Worm (Caenorhabditis elegans) whole organism, L2 larva: ENCODE measurements around the gene pdf-1.

Experiments
- C34F6.9 ChIP-seq: fragments of 150-350 bp; optimal IDR thresholded peaks from 2 replicates; lab custom pipeline; 2014; ENCODE audit warnings: missing biosample characterization, missing genetic modification characterization
- R02D3.7 ChIP-seq: fragments of 150-350 bp; optimal IDR thresholded peaks from 2 replicates; lab custom pipeline; 2014; ENCODE audit warnings: missing biosample characterization, missing genetic modification characterization
- Y55F3AM.14 ChIP-seq: fragments of 200-800 bp; sonication (Bioruptor generic); optimal IDR thresholded peaks from 2 replicates; lab custom pipeline; 2018; ENCODE audit warnings: mild to moderate bottlenecking, missing genetic modification characterization, missing compliant biosample characterization
- ZK546.5 ChIP-seq: sonication (generic microtip); optimal IDR thresholded peaks from 2 replicates; lab custom pipeline; 2017; ENCODE audit warnings: missing biosample characterization, missing genetic modification characterization
- aly-2 ChIP-seq: fragments of 150-350 bp; optimal IDR thresholded peaks from 2 replicates; lab custom pipeline; 2014; ENCODE audit warnings: missing biosample characterization, missing genetic modification characterization
- ama-1 ChIP-seq: fragments of 150-350 bp; optimal IDR thresholded peaks from 2 replicates; lab custom pipeline; 2018; ENCODE audit warnings: inconsistent platforms
- ceh-16 ChIP-seq: fragments of 150-350 bp; optimal IDR thresholded peaks from 2 replicates; lab custom pipeline; 2014; ENCODE audit warnings: missing biosample characterization, missing genetic modification characterization
- ceh-82 ChIP-seq: fragments of 150-350 bp; optimal IDR thresholded peaks from 2 replicates; lab custom pipeline; 2014; ENCODE audit warnings: missing biosample characterization, missing genetic modification characterization
- crh-2 ChIP-seq: sonication (generic microtip); optimal IDR thresholded peaks from 2 replicates; lab custom pipeline; 2017; ENCODE audit warnings: missing biosample characterization, missing genetic modification characterization
- dmd-4 ChIP-seq: sonication (generic microtip); optimal IDR thresholded peaks from 2 replicates; lab custom pipeline; 2017; ENCODE audit warnings: missing biosample characterization, missing genetic modification characterization
- elt-3 ChIP-seq: sonication (generic microtip); optimal IDR thresholded peaks from 2 replicates; lab custom pipeline; 2017; ENCODE audit warnings: missing biosample characterization, missing genetic modification characterization
- fos-1 ChIP-seq: fragments of 150-350 bp; optimal IDR thresholded peaks from 2 replicates; lab custom pipeline; 2014; ENCODE audit warnings: missing biosample characterization, missing genetic modification characterization
- gmeb-1 ChIP-seq: fragments of 150-350 bp; optimal IDR thresholded peaks from 2 replicates; lab custom pipeline; 2014; ENCODE audit warnings: missing biosample characterization, missing genetic modification characterization
- lin-13 ChIP-seq: fragments of 150-350 bp; optimal IDR thresholded peaks from 2 replicates; lab custom pipeline; 2014; ENCODE audit warnings: missing biosample characterization, missing genetic modification reagents, missing genetic modification characterization
- lsy-2 ChIP-seq, 2 experiments: fragments of 150-350 bp in 1 of 2; sonication (generic microtip) in 1 of 2; optimal IDR thresholded peaks; 2 replicates each; lab custom pipeline; 2014 to 2017; ENCODE audit warnings: missing biosample characterization in 2 of 2, missing genetic modification characterization in 2 of 2
- mab-5 ChIP-seq: fragments of 150-350 bp; optimal IDR thresholded peaks from 2 replicates; lab custom pipeline; 2014; ENCODE audit warnings: missing biosample characterization, missing genetic modification characterization
- mbf-1 ChIP-seq: sonication (generic microtip); optimal IDR thresholded peaks from 2 replicates; lab custom pipeline; 2017; ENCODE audit warnings: missing biosample characterization, missing genetic modification characterization
- nhr-10 ChIP-seq: sonication (generic microtip); optimal IDR thresholded peaks from 2 replicates; lab custom pipeline; 2017; ENCODE audit warnings: missing biosample characterization, missing genetic modification characterization
- nhr-12 ChIP-seq: fragments of 150-350 bp; optimal IDR thresholded peaks from 2 replicates; lab custom pipeline; 2014; ENCODE audit warnings: missing biosample characterization, missing genetic modification characterization
- nhr-129 ChIP-seq: fragments of 150-350 bp; optimal IDR thresholded peaks from 2 replicates; lab custom pipeline; 2014; ENCODE audit warnings: missing biosample characterization, missing genetic modification characterization
- nhr-21 ChIP-seq: fragments of 150-350 bp; optimal IDR thresholded peaks from 2 replicates; lab custom pipeline; 2014; ENCODE audit warnings: missing biosample characterization, missing genetic modification characterization
- nhr-23 ChIP-seq: fragments of 150-350 bp; optimal IDR thresholded peaks from 2 replicates; lab custom pipeline; 2014; ENCODE audit warnings: missing biosample characterization, missing genetic modification reagents, missing genetic modification characterization
- nhr-237 ChIP-seq: fragments of 150-350 bp; optimal IDR thresholded peaks from 2 replicates; lab custom pipeline; 2014; ENCODE audit warnings: missing biosample characterization, missing genetic modification characterization
- nhr-25 ChIP-seq: fragments of 150-350 bp; sonication (generic microtip); optimal IDR thresholded peaks from 3 replicates; lab custom pipeline; 2014; ENCODE audit warnings: missing biosample characterization, missing genetic modification characterization
- nhr-6 ChIP-seq: fragments of 150-350 bp; optimal IDR thresholded peaks from 2 replicates; lab custom pipeline; 2014; ENCODE audit warnings: missing biosample characterization, missing genetic modification characterization
- peb-1 ChIP-seq: fragments of 150-350 bp; optimal IDR thresholded peaks from 2 replicates; lab custom pipeline; 2014; ENCODE audit warnings: missing biosample characterization, missing genetic modification characterization
- sem-4 ChIP-seq: fragments of 150-350 bp; optimal IDR thresholded peaks from 2 replicates; lab custom pipeline; 2014; ENCODE audit warnings: missing biosample characterization, missing genetic modification reagents, missing genetic modification characterization
- skn-1 ChIP-seq: sonication (generic microtip); optimal IDR thresholded peaks from 2 replicates; lab custom pipeline; 2017; ENCODE audit warnings: missing biosample characterization, missing genetic modification characterization
- sma-3 ChIP-seq: sonication (generic microtip); optimal IDR thresholded peaks from 2 replicates; lab custom pipeline; 2016; ENCODE audit warnings: missing genetic modification reagents, missing genetic modification characterization, missing compliant biosample characterization
- sma-9 ChIP-seq, 2 experiments: fragments of 150-350 bp in 1 of 2; sonication (generic microtip) in 1 of 2; optimal IDR thresholded peaks; 2 replicates each; lab custom pipeline; 2014 to 2016; ENCODE audit warnings: missing genetic modification characterization in 2 of 2, mild to moderate bottlenecking in 1 of 2, missing biosample characterization in 1 of 2, missing compliant biosample characterization in 1 of 2, missing genetic modification reagents in 1 of 2, moderate library complexity in 1 of 2
- unc-39 ChIP-seq: fragments of 150-350 bp; optimal IDR thresholded peaks from 2 replicates; lab custom pipeline; 2014; ENCODE audit warnings: missing biosample characterization, missing genetic modification characterization
- unc-55 ChIP-seq: fragments of 150-350 bp; sonication (generic microtip); optimal IDR thresholded peaks from 3 replicates; lab custom pipeline; 2014; ENCODE audit warnings: missing biosample characterization, missing genetic modification reagents, missing genetic modification characterization
- zag-1 ChIP-seq: fragments of 150-350 bp; optimal IDR thresholded peaks from 2 replicates; lab custom pipeline; 2014; ENCODE audit warnings: missing biosample characterization, missing genetic modification characterization
- ztf-1 ChIP-seq: fragments of 200-800 bp; sonication (Bioruptor generic); conservative IDR thresholded peaks from 2 replicates; pipeline ENCODE4 v1.3.6; 2022; ENCODE audit warnings: missing genetic modification characterization, missing compliant biosample characterization
- ztf-11 ChIP-seq: sonication (generic microtip); optimal IDR thresholded peaks from 2 replicates; lab custom pipeline; 2017; ENCODE audit warnings: missing biosample characterization, missing genetic modification characterization
- ztf-4 ChIP-seq: fragments of 150-350 bp; optimal IDR thresholded peaks from 2 replicates; lab custom pipeline; 2014; ENCODE audit warnings: missing biosample characterization, missing genetic modification characterization

pdf-1 gene

DNA sequence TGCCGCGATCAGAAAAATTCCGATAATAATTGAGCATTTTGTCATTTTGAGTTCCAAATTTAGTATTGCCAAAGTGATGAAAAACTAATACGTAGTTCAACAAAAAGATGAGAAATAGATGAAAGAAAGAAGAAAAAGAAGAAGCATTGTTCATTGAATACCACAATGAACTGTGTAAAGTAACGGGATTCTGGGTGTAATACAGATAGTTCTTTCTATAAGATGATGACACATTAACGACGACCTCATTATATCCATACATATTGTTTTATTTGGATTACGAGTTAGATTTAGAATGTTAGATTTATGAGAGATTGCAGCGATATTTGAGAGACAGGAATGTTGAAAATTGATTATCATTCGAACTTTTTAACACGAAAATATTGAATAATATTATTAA lies 20.7 kb downstream of the pdf-1 start, which contains the start of gene K04C2.5:
Gene K04C2.5, minus strand, starts transcription at position 101 of the 400 bp plus-strand sequence.
- TF ChIP-seq ceh-82 (no peak), skn-1 (tag; lab: Kevin White, UChicago) (no peak), unc-39 (tag; lab: Kevin White, UChicago) (no peak), ztf-1 (no peak), nhr-12 (tag; lab: Kevin White, UChicago) (no peak), Y55F3AM.14 (no peak), ztf-11 (no peak), sma-3 (GFP tag; lab: Kevin White, UChicago) (no peak), elt-3 (tag; lab: Kevin White, UChicago) (no peak), aly-2 (tag; lab: Kevin White, UChicago) (no peak), nhr-6 (tag; lab: Kevin White, UChicago) (no peak), gmeb-1 (no peak), sem-4 (no peak), crh-2 (tag; lab: Kevin White, UChicago) (no peak), nhr-25 (tag; lab: Kevin White, UChicago) (no peak), fos-1 (tag; lab: Kevin White, UChicago) (no peak), lsy-2 (tag; optimal IDR thresholded peaks at IDR 0.05; lab: Kevin White, UChicago) (no peak), nhr-23 (no peak), lin-13 (GFP tag; lab: Kevin White, UChicago) (no peak), peb-1 (tag; lab: Kevin White, UChicago) (no peak)
- TF ChIP-seq, all 48 proteins: peak for 0

- TF ChIP-seq sma-9 (GFP tag; optimal IDR thresholded peaks at IDR 0.05; lab: Kevin White, UChicago): no peak
- no peak for TF ChIP-seq sma-9 (tag; optimal IDR thresholded peaks at IDR 0.05; lab: Kevin White, UChicago)
- no peak for TF ChIP-seq ama-1 (lab: Kevin White, UChicago)
- no peak for TF ChIP-seq ZK546.5 (tag; lab: Kevin White, UChicago)
- TF ChIP-seq dmd-4 (tag; lab: Kevin White, UChicago): no peak
- TF ChIP-seq gmeb-1: peak; percentile 55
- no peak for TF ChIP-seq ztf-4 (tag; lab: Kevin White, UChicago)
- no peak for TF ChIP-seq zag-1 (tag; lab: Kevin White, UChicago)
- no peak for TF ChIP-seq nhr-10
- no peak for TF ChIP-seq unc-39 (tag; lab: Kevin White, UChicago)
- TF ChIP-seq nhr-129 (tag; lab: Kevin White, UChicago): no peak
- TF ChIP-seq nhr-25 (tag; lab: Kevin White, UChicago): no peak
- no peak for TF ChIP-seq ztf-11
- TF ChIP-seq ztf-1: no peak
- TF ChIP-seq nhr-23: no peak
- no peak for TF ChIP-seq peb-1 (tag; lab: Kevin White, UChicago)
- no peak for TF ChIP-seq C34F6.9 (tag; lab: Kevin White, UChicago)
- TF ChIP-seq unc-55 (GFP tag; lab: Kevin White, UChicago): peak; percentile 30
- TF ChIP-seq skn-1 (tag; lab: Kevin White, UChicago): no peak
- TF ChIP-seq nhr-237 (tag; lab: Kevin White, UChicago): no peak
- no peak for TF ChIP-seq mab-5 (tag; lab: Kevin White, UChicago)
- TF ChIP-seq R02D3.7 (tag; lab: Kevin White, UChicago): no peak
- peak in 1 of 2 experiments; percentile 56 for TF ChIP-seq lsy-2 (tag; optimal IDR thresholded peaks at IDR 0.05; lab: Kevin White, UChicago)
- no peak for TF ChIP-seq ceh-82
- TF ChIP-seq mbf-1 (tag; lab: Kevin White, UChicago): no peak
- no peak for TF ChIP-seq ceh-16 (tag; lab: Kevin White, UChicago)
Measured at ce11 chrIII:6888999-6889824, 23.1 kb downstream of the pdf-1 start, which contains the start of the genes brd-1 and K04C2.2. Gene brd-1, minus strand, starts transcription at chrIII:6889504. Gene K04C2.2, plus strand, starts transcription at chrIII:6889774.

DNA sequence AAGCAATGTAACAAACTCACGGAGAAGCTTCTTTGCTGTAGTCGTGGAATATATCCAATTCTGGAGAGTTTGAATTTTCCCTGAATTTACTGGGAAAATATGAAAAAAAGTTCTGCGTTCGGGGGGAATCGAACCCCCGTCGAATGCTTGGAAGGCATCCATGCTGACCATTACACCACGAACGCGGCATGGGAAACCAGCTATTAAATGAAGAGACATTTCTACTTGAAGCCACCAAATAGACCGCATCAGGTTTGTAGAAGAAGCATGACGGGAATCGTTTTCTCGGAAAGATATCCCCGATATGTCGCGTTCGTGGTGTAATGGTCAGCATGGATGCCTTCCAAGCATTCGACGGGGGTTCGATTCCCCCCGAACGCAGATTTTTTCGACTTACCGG lies 23.8 kb downstream of the pdf-1 start:
- TF ChIP-seq lsy-2 (tag; optimal IDR thresholded peaks at IDR 0.05; lab: Kevin White, UChicago) (peak in 1 of 2 experiments; percentile 46), crh-2 (tag; lab: Kevin White, UChicago) (peak; percentile 40), lin-13 (GFP tag; lab: Kevin White, UChicago) (peak; percentile 26), nhr-23 (no peak), C34F6.9 (tag; lab: Kevin White, UChicago) (peak; percentile 4), sma-3 (GFP tag; lab: Kevin White, UChicago) (peak; percentile 25), unc-55 (GFP tag; lab: Kevin White, UChicago) (peak; percentile 21), ceh-82 (no peak), nhr-21 (tag; lab: Kevin White, UChicago) (peak; percentile 49), fos-1 (tag; lab: Kevin White, UChicago) (no peak), sma-9 (GFP tag; optimal IDR thresholded peaks at IDR 0.05; lab: Kevin White, UChicago) (peak; percentile 32), sma-9 (tag; optimal IDR thresholded peaks at IDR 0.05; lab: Kevin White, UChicago) (no peak)
